Fruit fly (Drosophila melanogaster) whole organism, adult: ENCODE data around the gene mgl.

Experiments used
- CG11617 ChIP-seq: fragments of 200-800 bp; sonication (Bioruptor generic); optimal IDR thresholded peaks from 2 replicates; lab custom pipeline; 2017; ENCODE audit warnings: mild to moderate bottlenecking, missing biosample characterization, missing genetic modification reagents, missing genetic modification characterization
- CG12768 ChIP-seq: fragments of 200-800 bp; sonication (Bioruptor generic); optimal IDR thresholded peaks from 2 replicates; lab custom pipeline; 2017; ENCODE audit warnings: missing biosample characterization, missing genetic modification characterization, mild to moderate bottlenecking, moderate library complexity, missing genetic modification reagents
- CG1620 ChIP-seq: fragments of 200-800 bp; sonication (Bioruptor generic); optimal IDR thresholded peaks from 2 replicates; lab custom pipeline; 2016; ENCODE audit warnings: missing biosample characterization, missing genetic modification characterization
- CG7101 ChIP-seq: fragments of 200-800 bp; sonication (Bioruptor generic); optimal IDR thresholded peaks from 2 replicates; lab custom pipeline; 2018; ENCODE audit warnings: missing biosample characterization, mild to moderate bottlenecking, missing genetic modification characterization, moderate library complexity
- Clk ChIP-seq: fragments of 200-800 bp; sonication (Bioruptor generic); optimal IDR thresholded peaks from 2 replicates; lab custom pipeline; 2017; ENCODE audit warnings: missing biosample characterization, missing genetic modification characterization
- bab1 ChIP-seq: fragments of 200-800 bp; sonication (Bioruptor generic); optimal IDR thresholded peaks from 3 replicates; lab custom pipeline; 2019; ENCODE audit warnings: missing biosample characterization, mild to moderate bottlenecking, missing genetic modification characterization, moderate library complexity
- cic ChIP-seq: fragments of 200-800 bp; sonication (Bioruptor generic); optimal IDR thresholded peaks from 2 replicates; lab custom pipeline; 2017; ENCODE audit warnings: missing biosample characterization, mild to moderate bottlenecking, missing genetic modification characterization, moderate library complexity
- cnc ChIP-seq, 2 experiments: fragments of >200 bp; optimal IDR thresholded peaks; 2 replicates each; lab custom pipeline; 2017
- kay ChIP-seq: fragments of 200-800 bp; sonication (Bioruptor generic); peaks from one replicate; lab custom pipeline; 2016; ENCODE audit warnings: missing biosample characterization, missing genetic modification characterization, borderline replicate concordance
- pad ChIP-seq: fragments of 200-800 bp; sonication (Bioruptor generic); optimal IDR thresholded peaks from 3 replicates; lab custom pipeline; 2017; ENCODE audit warnings: missing biosample characterization, missing genetic modification characterization, mild to moderate bottlenecking, moderate library complexity, missing genetic modification reagents
- toe ChIP-seq: fragments of 200-800 bp; sonication (Bioruptor generic); optimal IDR thresholded peaks from 2 replicates; lab custom pipeline; 2016; ENCODE audit warnings: missing biosample characterization, missing genetic modification characterization

DNA sequence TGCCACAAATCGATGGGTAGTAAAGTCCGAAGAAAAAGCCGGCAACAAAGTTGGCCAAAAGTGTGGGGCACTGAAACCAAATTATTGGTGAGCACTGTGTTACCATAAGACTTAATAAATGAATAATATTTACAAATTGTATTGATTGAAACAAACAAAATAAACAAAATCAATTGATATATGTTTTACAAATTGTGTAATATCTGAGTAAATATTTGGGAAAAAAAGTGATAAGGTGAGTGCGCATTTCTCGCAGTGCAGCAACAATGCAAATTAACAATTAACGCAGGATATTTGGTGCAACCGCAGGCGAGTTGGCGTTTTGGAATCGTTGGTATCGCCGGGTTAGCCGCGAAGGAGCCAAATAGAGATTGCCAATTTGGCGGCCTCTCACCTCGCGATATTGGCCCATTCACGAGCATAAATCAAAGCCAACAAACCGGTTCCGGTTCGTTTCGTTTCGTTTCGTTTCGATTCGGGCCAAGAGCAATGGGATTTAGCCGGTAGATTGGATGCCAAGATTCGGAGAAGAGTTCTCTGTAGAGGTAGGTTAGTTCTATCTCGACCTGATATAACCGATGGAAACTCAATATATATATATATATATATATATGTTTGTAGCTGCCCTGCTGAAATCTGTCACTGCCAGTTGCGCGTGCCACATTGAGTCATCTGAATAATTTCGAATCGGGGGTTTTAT is 189.8 kb downstream of the mgl start:
- no peak for TF ChIP-seq cic (GFP tag; lab: Kevin White, UChicago)
- no peak for TF ChIP-seq CG11617 (GFP tag; lab: Kevin White, UChicago)
- TF ChIP-seq toe: no peak
- no peak for TF ChIP-seq CG1620 (GFP tag; lab: Kevin White, UChicago)
- TF ChIP-seq pad (GFP tag; lab: Kevin White, UChicago): no peak
- no peak for TF ChIP-seq CG7101 (tag; lab: Kevin White, UChicago)
- no peak for TF ChIP-seq Clk (GFP tag; lab: Kevin White, UChicago)
- TF ChIP-seq CG12768: no peak
- TF ChIP-seq cnc (optimal IDR thresholded peaks at IDR 0.05; lab: Kevin White, UChicago): no peak
- no peak for TF ChIP-seq bab1 (GFP tag; lab: Kevin White, UChicago)
- no peak for TF ChIP-seq kay
